Fruit fly (Drosophila melanogaster) whole organism, embryonic: ENCODE data around the gene CG31525.

Source experiments
- Adf1 ChIP-seq: fragments of 200-800 bp; sonication (Bioruptor generic); IDR thresholded peaks from 2 replicates; pipeline ENCODE4 v1.3.6; 2022; ENCODE audit warnings: missing biosample characterization, missing genetic modification characterization
- Asciz ChIP-seq: fragments of 200-800 bp; sonication (Bioruptor generic); optimal IDR thresholded peaks from 2 replicates; lab custom pipeline; 2017; ENCODE audit warnings: missing biosample characterization, mild to moderate bottlenecking, missing genetic modification characterization, missing genetic modification reagents
- Awh ChIP-seq: fragments of 200-800 bp; sonication (Bioruptor generic); IDR thresholded peaks from 2 replicates; pipeline ENCODE4, ENCODE4 v1.3.6; 2022; ENCODE audit warnings: missing biosample characterization, missing genetic modification characterization
- Blimp-1 ChIP-seq: fragments of 200-800 bp; sonication (Bioruptor generic); optimal IDR thresholded peaks from 3 replicates; lab custom pipeline; 2018; ENCODE audit warnings: missing biosample characterization, missing genetic modification characterization, mild to moderate bottlenecking, moderate library complexity, missing genetic modification reagents
- CG10147 ChIP-seq: fragments of 200-800 bp; sonication (Bioruptor generic); optimal IDR thresholded peaks from 2 replicates; lab custom pipeline; 2019; ENCODE audit warnings: missing biosample characterization, mild to moderate bottlenecking, missing genetic modification characterization, moderate library complexity
- CG10431 ChIP-seq: fragments of 200-800 bp; sonication (Bioruptor generic); optimal IDR thresholded peaks from 3 replicates; lab custom pipeline; 2018; ENCODE audit warnings: missing biosample characterization, mild to moderate bottlenecking, missing genetic modification characterization
- CG12236 ChIP-seq: fragments of 200-800 bp; sonication (Bioruptor generic); optimal IDR thresholded peaks from 2 replicates; lab custom pipeline; 2016; ENCODE audit warnings: missing biosample characterization, missing genetic modification characterization
- CG13123 ChIP-seq: fragments of 200-800 bp; sonication (Bioruptor generic); optimal IDR thresholded peaks from 2 replicates; lab custom pipeline; 2016; ENCODE audit warnings: missing biosample characterization, missing genetic modification characterization
- CG13287 ChIP-seq: fragments of 200-800 bp; sonication (Bioruptor generic); IDR thresholded peaks from 2 replicates; pipeline ENCODE4 v1.3.6; 2022; ENCODE audit warnings: missing biosample characterization, missing genetic modification characterization; ENCODE audit not compliant: partially characterized antibody
- CG13894 ChIP-seq: fragments of 200-800 bp; sonication (Bioruptor generic); optimal IDR thresholded peaks from 3 replicates; lab custom pipeline; 2018; ENCODE audit warnings: missing biosample characterization, mild to moderate bottlenecking, missing genetic modification characterization, moderate library complexity
- CG14860 ChIP-seq: fragments of 200-800 bp; sonication (Bioruptor generic); IDR thresholded peaks from 3 replicates; pipeline ENCODE4 v1.3.6; 2022; ENCODE audit warnings: missing biosample characterization, missing genetic modification characterization; ENCODE audit not compliant: partially characterized antibody
- CG15073 ChIP-seq: fragments of 200-800 bp; sonication (Bioruptor generic); optimal IDR thresholded peaks from 2 replicates; lab custom pipeline; 2016; ENCODE audit warnings: missing biosample characterization, missing genetic modification characterization
- CG1529 ChIP-seq: fragments of 200-800 bp; sonication (Bioruptor generic); optimal IDR thresholded peaks from 3 replicates; lab custom pipeline; 2018; ENCODE audit warnings: missing biosample characterization, missing genetic modification characterization
- CG15479 ChIP-seq: fragments of 200-800 bp; sonication (Bioruptor generic); optimal IDR thresholded peaks from 3 replicates; lab custom pipeline; 2019; ENCODE audit warnings: missing biosample characterization, mild to moderate bottlenecking, missing genetic modification characterization, moderate library complexity
- CG16813 ChIP-seq: fragments of 200-800 bp; sonication (Bioruptor generic); IDR thresholded peaks from 3 replicates; pipeline ENCODE4 v1.3.6; 2022; ENCODE audit warnings: missing biosample characterization, missing genetic modification characterization; ENCODE audit not compliant: partially characterized antibody
- CG1832 ChIP-seq: fragments of 200-800 bp; sonication (Bioruptor generic); optimal IDR thresholded peaks from 2 replicates; lab custom pipeline; 2017; ENCODE audit warnings: missing biosample characterization, mild to moderate bottlenecking, missing genetic modification characterization, inconsistent platforms
- CG30020 ChIP-seq: fragments of 200-800 bp; optimal IDR thresholded peaks from 2 replicates; lab custom pipeline; 2019; ENCODE audit warnings: missing biosample characterization, mild to moderate bottlenecking, missing genetic modification characterization, moderate library complexity
- CG34224 ChIP-seq: fragments of 200-800 bp; sonication (Bioruptor generic); IDR thresholded peaks from 3 replicates; pipeline ENCODE4 v1.3.6; 2022; ENCODE audit warnings: missing biosample characterization, missing genetic modification characterization; ENCODE audit not compliant: partially characterized antibody
- CG4360 ChIP-seq: fragments of 200-800 bp; sonication (Bioruptor generic); IDR thresholded peaks from 2 replicates; pipeline ENCODE4 v1.3.6; 2022; ENCODE audit warnings: missing biosample characterization, missing genetic modification characterization
- CG5953 ChIP-seq: fragments of 200-800 bp; sonication (Bioruptor generic); IDR thresholded peaks from 2 replicates; pipeline ENCODE4 v1.3.6; 2022; ENCODE audit warnings: missing biosample characterization, missing genetic modification characterization
- CG7839 ChIP-seq: fragments of 200-800 bp; sonication (Bioruptor generic); optimal IDR thresholded peaks from 3 replicates; lab custom pipeline; 2018; ENCODE audit warnings: missing biosample characterization, mild to moderate bottlenecking, missing genetic modification characterization, moderate library complexity
- CG7928 ChIP-seq: fragments of 200-800 bp; sonication (Bioruptor generic); optimal IDR thresholded peaks from 2 replicates; lab custom pipeline; 2017; ENCODE audit warnings: missing biosample characterization, mild to moderate bottlenecking, missing genetic modification characterization
- CG7963 ChIP-seq: fragments of 200-800 bp; sonication (Bioruptor generic); IDR thresholded peaks from 3 replicates; pipeline ENCODE4 v1.3.6; 2022; ENCODE audit warnings: missing biosample characterization, missing genetic modification characterization; ENCODE audit not compliant: partially characterized antibody
- CG8924 ChIP-seq: fragments of 200-800 bp; optimal IDR thresholded peaks from 3 replicates; lab custom pipeline; 2019; ENCODE audit warnings: missing biosample characterization, mild to moderate bottlenecking, missing genetic modification characterization, moderate library complexity
- CHES-1-like ChIP-seq: fragments of 200-800 bp; sonication (Bioruptor generic); optimal IDR thresholded peaks from 2 replicates; lab custom pipeline; 2016; ENCODE audit warnings: missing biosample characterization, missing genetic modification characterization
- CTCF ChIP-seq: fragments of 200-800 bp; sonication (Bioruptor generic); optimal IDR thresholded peaks from 2 replicates; lab custom pipeline; 2017; ENCODE audit warnings: missing biosample characterization, mild to moderate bottlenecking, missing genetic modification characterization, moderate library complexity
- Dad ChIP-seq: fragments of 200-800 bp; sonication (Bioruptor generic); optimal IDR thresholded peaks from 3 replicates; lab custom pipeline; 2016; ENCODE audit warnings: missing biosample characterization, missing genetic modification characterization
- Deaf1 ChIP-seq: fragments of 200-800 bp; optimal IDR thresholded peaks from 3 replicates; lab custom pipeline; 2019; ENCODE audit warnings: missing biosample characterization, mild to moderate bottlenecking, missing genetic modification characterization, moderate library complexity
- ERR ChIP-seq: fragments of 200-800 bp; sonication (Bioruptor generic); optimal IDR thresholded peaks from 2 replicates; lab custom pipeline; 2016; ENCODE audit warnings: missing biosample characterization, missing genetic modification characterization
- Elba2 ChIP-seq: fragments of 200-800 bp; sonication (Bioruptor generic); optimal IDR thresholded peaks from 3 replicates; lab custom pipeline; 2016; ENCODE audit warnings: missing biosample characterization, missing genetic modification characterization
- Lhr ChIP-seq: fragments of 200-800 bp; sonication (Bioruptor generic); optimal IDR thresholded peaks from 3 replicates; lab custom pipeline; 2017; ENCODE audit warnings: mild to moderate bottlenecking, missing biosample characterization, missing genetic modification reagents, missing genetic modification characterization
- Lpt ChIP-seq: fragments of >200 bp; optimal IDR thresholded peaks from 2 replicates; lab custom pipeline; 2018; ENCODE audit warnings: missing biosample characterization, missing genetic modification characterization
- Pdp1 ChIP-seq, 2 experiments: fragments of 200-800 bp; sonication (Bioruptor generic); optimal IDR thresholded peaks; 3 replicates each; lab custom pipeline; 2016; ENCODE audit warnings: missing biosample characterization in 2 of 2, missing genetic modification characterization in 2 of 2, mild to moderate bottlenecking in 1 of 2, moderate library complexity in 1 of 2
- Sry-β ChIP-seq: fragments of 200-800 bp; sonication (Bioruptor generic); optimal IDR thresholded peaks from 2 replicates; lab custom pipeline; 2018; ENCODE audit warnings: missing biosample characterization, mild to moderate bottlenecking, missing genetic modification characterization, moderate library complexity
- Sry-δ ChIP-seq: fragments of 200-800 bp; sonication (Bioruptor generic); optimal IDR thresholded peaks from 2 replicates; lab custom pipeline; 2016; ENCODE audit warnings: missing biosample characterization, missing genetic modification characterization
- ash1 ChIP-seq: fragments of 200-800 bp; sonication (Bioruptor generic); optimal IDR thresholded peaks from 2 replicates; lab custom pipeline; 2018; ENCODE audit warnings: missing biosample characterization, mild to moderate bottlenecking, missing genetic modification characterization
- gem ChIP-seq: fragments of 200-800 bp; sonication (Bioruptor generic); optimal IDR thresholded peaks from 2 replicates; lab custom pipeline; 2019; ENCODE audit warnings: missing biosample characterization, mild to moderate bottlenecking, missing genetic modification characterization, moderate library complexity
- hb ChIP-seq: fragments of 200-800 bp; sonication (Bioruptor generic); IDR thresholded peaks from 3 replicates; pipeline ENCODE4 v1.3.6; 2022; ENCODE audit warnings: missing biosample characterization, missing genetic modification characterization; ENCODE audit not compliant: partially characterized antibody
- hbn ChIP-seq: fragments of 200-800 bp; sonication (Bioruptor generic); IDR thresholded peaks from 2 replicates; pipeline ENCODE4 v1.3.6; 2022; ENCODE audit warnings: missing biosample characterization, missing genetic modification characterization; ENCODE audit not compliant: partially characterized antibody
- her ChIP-seq: fragments of 200-800 bp; sonication (Bioruptor generic); optimal IDR thresholded peaks from 2 replicates; lab custom pipeline; 2016; ENCODE audit warnings: missing biosample characterization, missing genetic modification characterization
- lilli ChIP-seq: fragments of 200-800 bp; sonication (Bioruptor generic); optimal IDR thresholded peaks from 3 replicates; lab custom pipeline; 2016; ENCODE audit warnings: missing biosample characterization, missing genetic modification characterization
- lov ChIP-seq, 2 experiments: fragments of 200-800 bp in 1 of 2; fragments of >200 bp in 1 of 2; sonication (Bioruptor generic) in 1 of 2; IDR thresholded peaks in 1 of 2; optimal IDR thresholded peaks in 1 of 2; 2 replicates in 1 of 2; 3 replicates in 1 of 2; pipeline versions ENCODE4 v1.3.6 to Lab custom; 2017 to 2022; ENCODE audit warnings: missing biosample characterization in 1 of 2, missing genetic modification characterization in 1 of 2
- nerfin-1 ChIP-seq: fragments of 200-800 bp; sonication (Bioruptor generic); optimal IDR thresholded peaks from 3 replicates; lab custom pipeline; 2019; ENCODE audit warnings: missing biosample characterization, mild to moderate bottlenecking, missing genetic modification characterization, moderate library complexity
- pnt ChIP-seq: fragments of 200-800 bp; sonication (Bioruptor generic); optimal IDR thresholded peaks from 3 replicates; lab custom pipeline; 2016; ENCODE audit warnings: missing biosample characterization, missing genetic modification characterization
- psq ChIP-seq: fragments of 200-800 bp; sonication (Bioruptor generic); optimal IDR thresholded peaks from 2 replicates; lab custom pipeline; 2017; ENCODE audit warnings: missing biosample characterization, missing genetic modification characterization
- tll ChIP-seq, 2 experiments: fragments of 200-800 bp in 1 of 2; fragments of >200 bp in 1 of 2; sonication (Bioruptor generic) in 1 of 2; optimal IDR thresholded peaks; 2 replicates each; lab custom pipeline; 2017 to 2019; ENCODE audit warnings: missing biosample characterization in 2 of 2, missing genetic modification characterization in 2 of 2, mild to moderate bottlenecking in 1 of 2, moderate library complexity in 1 of 2
- twi ChIP-seq: fragments of 200-800 bp; optimal IDR thresholded peaks from 2 replicates; lab custom pipeline; 2019; ENCODE audit warnings: missing biosample characterization, mild to moderate bottlenecking, missing genetic modification characterization, moderate library complexity
- vnd ChIP-seq: fragments of 200-800 bp; sonication (Bioruptor generic); IDR thresholded peaks from 3 replicates; pipeline ENCODE4 v1.3.6; 2022; ENCODE audit warnings: missing biosample characterization, missing genetic modification characterization; ENCODE audit not compliant: partially characterized antibody

Gene CG31525

DNA sequence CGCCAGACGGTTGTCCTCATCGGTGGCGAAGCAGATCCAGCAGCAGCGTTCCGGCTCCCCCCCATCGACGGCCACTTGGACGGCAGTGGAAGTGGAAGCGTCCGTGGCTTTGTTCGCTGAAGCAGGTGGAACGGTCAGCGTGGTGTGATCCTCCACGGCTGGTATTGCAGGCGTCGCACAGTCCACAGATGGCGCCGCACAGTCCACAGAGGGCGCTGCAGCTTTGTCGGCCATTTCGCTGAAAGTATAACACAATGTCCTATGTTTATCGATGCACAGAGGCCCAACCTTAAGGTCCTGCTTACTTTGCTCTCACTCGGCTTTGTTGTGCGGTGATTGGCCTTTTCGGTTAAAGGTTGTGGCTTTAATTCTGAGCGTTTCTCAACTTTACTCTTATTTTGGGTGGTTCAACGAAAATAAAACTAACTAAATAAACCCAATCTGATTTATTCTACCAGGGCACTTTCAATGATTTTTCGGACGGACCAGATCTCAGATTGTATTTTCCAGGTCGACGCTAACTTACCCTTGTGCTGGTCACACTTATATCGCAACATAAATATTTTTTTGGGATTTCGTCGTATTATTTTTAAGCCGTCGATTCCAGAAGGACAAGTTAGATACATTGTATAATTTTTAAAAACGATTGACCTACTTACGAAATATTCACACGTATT, 29.3 kb upstream of the CG31525 start, which contains the start of gene CG9855 (continued):
- no peak for TF ChIP-seq Deaf1 (tag; lab: Kevin White, UChicago)
- no peak for TF ChIP-seq lov (optimal IDR thresholded peaks at IDR 0.05; lab: Kevin White, UChicago)
- TF ChIP-seq lov (GFP tag; IDR thresholded peaks at IDR 0.05; lab: Robert Waterston, UW), result no peak
- no peak for TF ChIP-seq CG16813 (GFP tag; lab: Robert Waterston, UW)
- TF ChIP-seq CG10147, result no peak
- no peak for TF ChIP-seq hb
- peak; percentile 11 for TF ChIP-seq CG10431 (GFP tag; lab: Kevin White, UChicago)
- TF ChIP-seq CG7963 (GFP tag; lab: Robert Waterston, UW), result no peak
- no peak for TF ChIP-seq pnt
- TF ChIP-seq her (GFP tag; lab: Kevin White, UChicago), result no peak
- no peak for TF ChIP-seq CG4360 (GFP tag; lab: Robert Waterston, UW)
- peak; percentile 91 for TF ChIP-seq CTCF (GFP tag; lab: Kevin White, UChicago)
- TF ChIP-seq Sry-δ (GFP tag; lab: Kevin White, UChicago), result peak; percentile 40
- peak; percentile 34 for TF ChIP-seq Blimp-1 (GFP tag; lab: Kevin White, UChicago)
- TF ChIP-seq CG1832 (GFP tag; lab: Kevin White, UChicago), result no peak
- TF ChIP-seq Elba2, result peak; percentile 24
- 0 out of 3 replicates have a peak, but pooled peaks have one; percentile 33 for TF ChIP-seq CG34224
- no peak for TF ChIP-seq ash1 (GFP tag; lab: Kevin White, UChicago)
- peak in 1 of 2 experiments; percentile 79 for TF ChIP-seq Pdp1 (GFP tag; optimal IDR thresholded peaks at IDR 0.05; lab: Kevin White, UChicago)
- no peak for TF ChIP-seq CG1529
- TF ChIP-seq psq (GFP tag; lab: Kevin White, UChicago), result no peak
- no peak for TF ChIP-seq twi (tag; lab: Kevin White, UChicago)
- no peak for TF ChIP-seq CG7839
- TF ChIP-seq Dad (GFP tag; lab: Kevin White, UChicago), result no peak
- no peak for TF ChIP-seq lilli (GFP tag; lab: Kevin White, UChicago)
- TF ChIP-seq gem (tag; lab: Kevin White, UChicago), result no peak
- no peak for TF ChIP-seq CG5953 (GFP tag; lab: Robert Waterston, UW)
- TF ChIP-seq CHES-1-like (GFP tag; lab: Kevin White, UChicago), result no peak
- TF ChIP-seq Asciz (GFP tag; lab: Kevin White, UChicago), result no peak
- TF ChIP-seq CG15073 (GFP tag; lab: Kevin White, UChicago), result no peak
- TF ChIP-seq CG14860 (GFP tag; lab: Robert Waterston, UW), result no peak
- TF ChIP-seq vnd, result no peak
- peak; percentile 37; the same call in 1 of the 2 replicates for TF ChIP-seq hbn (GFP tag; lab: Robert Waterston, UW)
- no peak for TF ChIP-seq CG13123 (GFP tag; lab: Kevin White, UChicago)
- no peak for TF ChIP-seq Adf1 (GFP tag; lab: Robert Waterston, UW)
- no peak for TF ChIP-seq Awh (GFP tag; lab: Robert Waterston, UW)
- TF ChIP-seq Sry-β, result no peak
- TF ChIP-seq CG13287 (GFP tag; lab: Robert Waterston, UW), result peak; percentile 48; the same call in 1 of the 2 replicates
- TF ChIP-seq CG8924, result peak; percentile 39
- no peak for TF ChIP-seq CG15479
- TF ChIP-seq Lpt (GFP tag; lab: Kevin White, UChicago), result no peak
- TF ChIP-seq nerfin-1 (tag; lab: Kevin White, UChicago), result peak; percentile 8
- TF ChIP-seq Lhr (GFP tag; lab: Kevin White, UChicago), result peak; percentile 58
- peak; percentile 33 for TF ChIP-seq CG13894 (tag; lab: Kevin White, UChicago)
- TF ChIP-seq CG30020 (tag; lab: Kevin White, UChicago), result peak; percentile 84
- no peak for TF ChIP-seq ERR (GFP tag; lab: Kevin White, UChicago)
- peak; percentile 66 for TF ChIP-seq CG7928 (GFP tag; lab: Kevin White, UChicago)
- TF ChIP-seq CG12236, result no peak
- TF ChIP-seq tll (GFP tag; optimal IDR thresholded peaks at IDR 0.05; lab: Kevin White, UChicago), result no peak
